Fruit fly (Drosophila melanogaster): ENCODE measurements around the gene Eip75B.

dm6 chr3L:17912972-17913763, 151.3 kb downstream of the Eip75B start:
- no peak for TF ChIP-seq Sin3A (optimal IDR thresholded peaks at IDR 0.05)
- TF ChIP-seq ttk (optimal IDR thresholded peaks at IDR 0.05): no peak
- no peak for TF ChIP-seq psq (optimal IDR thresholded peaks at IDR 0.05)
- no peak for TF ChIP-seq Myc (optimal IDR thresholded peaks at IDR 0.05)
- TF ChIP-seq h (optimal IDR thresholded peaks at IDR 0.05): no peak
